Worm (Caenorhabditis elegans): ENCODE data around the gene srg-47.

ce11 chrV:14540932-14541331 lies 15.2 kb downstream of the srg-47 start:
- no peak for TF ChIP-seq ama-1 (optimal IDR thresholded peaks at IDR 0.05)
- TF ChIP-seq elt-2 (tag; optimal IDR thresholded peaks at IDR 0.05) = no peak
- TF ChIP-seq nhr-67 (tag; optimal IDR thresholded peaks at IDR 0.05) = no peak
- TF ChIP-seq fkh-2 (tag; optimal IDR thresholded peaks at IDR 0.05) = no peak
- no peak for TF ChIP-seq nhr-237 (tag; optimal IDR thresholded peaks at IDR 0.05)
- no peak for TF ChIP-seq nfya-1 (tag; optimal IDR thresholded peaks at IDR 0.05; ENCODE audit: insufficient read depth)
- no peak for TF ChIP-seq mdl-1 (tag; optimal IDR thresholded peaks at IDR 0.05)
- no peak for TF ChIP-seq elt-3 (tag; optimal IDR thresholded peaks at IDR 0.05)
- TF ChIP-seq lin-15B (tag; optimal IDR thresholded peaks at IDR 0.05) = no peak
- no peak for TF ChIP-seq fos-1 (tag; optimal IDR thresholded peaks at IDR 0.05)
- no peak for TF ChIP-seq unc-62 (GFP tag; optimal IDR thresholded peaks at IDR 0.05)

All from whole organism, L3 larva.